Fruit fly (Drosophila melanogaster) whole organism, embryonic: ENCODE measurements around the gene jdp.

Source experiments
- CG10267 ChIP-seq: fragments of 200-800 bp; sonication (Bioruptor generic); optimal IDR thresholded peaks from 2 replicates; lab custom pipeline; 2018; ENCODE audit warnings: missing biosample characterization, mild to moderate bottlenecking, missing genetic modification characterization, moderate library complexity
- CG11696 ChIP-seq: fragments of 200-800 bp; sonication (Bioruptor generic); IDR thresholded peaks from 2 replicates; pipeline ENCODE4 v1.3.6; 2022; ENCODE audit warnings: missing biosample characterization, missing genetic modification characterization
- CG13296 ChIP-seq: fragments of 200-800 bp; sonication (Bioruptor generic); optimal IDR thresholded peaks from 3 replicates; lab custom pipeline; 2018; ENCODE audit warnings: missing biosample characterization, mild to moderate bottlenecking, missing genetic modification characterization
- CG14014 ChIP-seq: fragments of 200-800 bp; sonication (Bioruptor generic); IDR thresholded peaks from 2 replicates; pipeline ENCODE4 v1.3.6; 2022; ENCODE audit warnings: missing biosample characterization, missing genetic modification characterization
- CG14710 ChIP-seq: fragments of 200-800 bp; sonication (Bioruptor generic); optimal IDR thresholded peaks from 3 replicates; lab custom pipeline; 2019; ENCODE audit warnings: missing biosample characterization, mild to moderate bottlenecking, missing genetic modification characterization, moderate library complexity
- CG15479 ChIP-seq: fragments of 200-800 bp; sonication (Bioruptor generic); optimal IDR thresholded peaks from 3 replicates; lab custom pipeline; 2019; ENCODE audit warnings: missing biosample characterization, mild to moderate bottlenecking, missing genetic modification characterization, moderate library complexity
- CG1602 ChIP-seq: fragments of 200-800 bp; sonication (Bioruptor generic); optimal IDR thresholded peaks from 3 replicates; lab custom pipeline; 2016; ENCODE audit warnings: missing biosample characterization, missing genetic modification characterization
- CG16863 ChIP-seq: fragments of 200-800 bp; sonication (Bioruptor generic); optimal IDR thresholded peaks from 3 replicates; lab custom pipeline; 2016; ENCODE audit warnings: missing biosample characterization, missing genetic modification characterization
- CG17186 ChIP-seq: fragments of 200-800 bp; sonication (Bioruptor generic); optimal IDR thresholded peaks from 3 replicates; lab custom pipeline; 2017; ENCODE audit warnings: missing biosample characterization, missing genetic modification reagents, missing genetic modification characterization
- CG34224 ChIP-seq: fragments of 200-800 bp; sonication (Bioruptor generic); IDR thresholded peaks from 3 replicates; pipeline ENCODE4 v1.3.6; 2022; ENCODE audit warnings: missing biosample characterization, missing genetic modification characterization; ENCODE audit not compliant: partially characterized antibody
- CG43689 ChIP-seq: fragments of 200-800 bp; sonication (Bioruptor generic); IDR thresholded peaks from 2 replicates; pipeline ENCODE4 v1.3.6; 2022; ENCODE audit warnings: missing biosample characterization, missing genetic modification characterization
- CG4854 ChIP-seq: fragments of 200-800 bp; sonication (Bioruptor generic); optimal IDR thresholded peaks from 2 replicates; lab custom pipeline; 2016; ENCODE audit warnings: missing biosample characterization, missing genetic modification characterization, inconsistent platforms
- CG6175 ChIP-seq: fragments of 200-800 bp; sonication (Bioruptor generic); IDR thresholded peaks from 3 replicates; pipeline ENCODE4 v1.3.6; 2022; ENCODE audit warnings: missing biosample characterization, missing genetic modification characterization
- CG6813 ChIP-seq: fragments of 200-800 bp; sonication (Bioruptor generic); optimal IDR thresholded peaks from 2 replicates; lab custom pipeline; 2017; ENCODE audit warnings: missing biosample characterization, missing genetic modification characterization, mild to moderate bottlenecking, moderate library complexity, missing genetic modification reagents
- CG8290 ChIP-seq, 3 experiments: fragments of 200-800 bp; sonication (Bioruptor generic); optimal IDR thresholded peaks; 2 replicates each; lab custom pipeline; 2016 to 2019; ENCODE audit warnings: missing biosample characterization in 3 of 3, missing genetic modification characterization in 3 of 3, mild to moderate bottlenecking in 2 of 3, moderate library complexity in 1 of 3
- CTCF ChIP-seq: fragments of 200-800 bp; sonication (Bioruptor generic); optimal IDR thresholded peaks from 2 replicates; lab custom pipeline; 2017; ENCODE audit warnings: missing biosample characterization, mild to moderate bottlenecking, missing genetic modification characterization, moderate library complexity
- Chrac-16 ChIP-seq: fragments of 200-800 bp; sonication (Bioruptor generic); optimal IDR thresholded peaks from 3 replicates; lab custom pipeline; 2016; ENCODE audit warnings: missing biosample characterization, missing genetic modification characterization
- D19A ChIP-seq: fragments of 200-800 bp; optimal IDR thresholded peaks from 3 replicates; lab custom pipeline; 2019; ENCODE audit warnings: missing biosample characterization, mild to moderate bottlenecking, missing genetic modification characterization, moderate library complexity
- Dbx ChIP-seq: fragments of 200-800 bp; sonication (Bioruptor generic); IDR thresholded peaks from 3 replicates; pipeline ENCODE4 v1.3.6; 2022; ENCODE audit warnings: missing biosample characterization, missing genetic modification characterization
- Dek ChIP-seq: fragments of 200-800 bp; sonication (Bioruptor generic); optimal IDR thresholded peaks from 3 replicates; lab custom pipeline; 2019; ENCODE audit warnings: missing biosample characterization, mild to moderate bottlenecking, missing genetic modification characterization, moderate library complexity
- Elba2 ChIP-seq: fragments of 200-800 bp; sonication (Bioruptor generic); optimal IDR thresholded peaks from 3 replicates; lab custom pipeline; 2016; ENCODE audit warnings: missing biosample characterization, missing genetic modification characterization
- HHEX ChIP-seq: fragments of 200-800 bp; sonication (Bioruptor generic); optimal IDR thresholded peaks from 3 replicates; lab custom pipeline; 2017; ENCODE audit warnings: missing biosample characterization, mild to moderate bottlenecking, missing genetic modification characterization, missing genetic modification reagents
- Hsf ChIP-seq: fragments of 200-800 bp; sonication (Bioruptor generic); optimal IDR thresholded peaks from 3 replicates; lab custom pipeline; 2016; ENCODE audit warnings: missing biosample characterization, missing genetic modification characterization
- Kr ChIP-seq: fragments of 200-800 bp; sonication (Bioruptor generic); optimal IDR thresholded peaks from 2 replicates; lab custom pipeline; 2017; ENCODE audit warnings: missing biosample characterization, mild to moderate bottlenecking, missing genetic modification characterization
- MTF-1 ChIP-seq: fragments of 200-800 bp; sonication (Bioruptor generic); optimal IDR thresholded peaks from 2 replicates; lab custom pipeline; 2018; ENCODE audit warnings: missing biosample characterization, mild to moderate bottlenecking, missing genetic modification characterization, borderline replicate concordance
- NfI ChIP-seq: fragments of 200-800 bp; sonication (Bioruptor generic); optimal IDR thresholded peaks from 3 replicates; lab custom pipeline; 2018; ENCODE audit warnings: missing biosample characterization, mild to moderate bottlenecking, missing genetic modification characterization, moderate library complexity
- Opbp ChIP-seq: fragments of 200-800 bp; sonication (Bioruptor generic); IDR thresholded peaks from 3 replicates; pipeline ENCODE4 v1.3.6; 2022; ENCODE audit warnings: missing biosample characterization, missing genetic modification characterization; ENCODE audit not compliant: partially characterized antibody
- Spps ChIP-seq: fragments of 200-800 bp; sonication (Bioruptor generic); optimal IDR thresholded peaks from 2 replicates; lab custom pipeline; 2018; ENCODE audit warnings: missing biosample characterization, mild to moderate bottlenecking, missing genetic modification characterization
- bowl ChIP-seq: fragments of 200-800 bp; sonication (Bioruptor generic); IDR thresholded peaks from 2 replicates; pipeline ENCODE4 v1.3.6; 2022; ENCODE audit warnings: missing biosample characterization, missing genetic modification characterization
- bsh ChIP-seq, 2 experiments: fragments of 200-800 bp; sonication (Bioruptor generic); optimal IDR thresholded peaks; 2 replicates each; lab custom pipeline; 2017 to 2018; ENCODE audit warnings: mild to moderate bottlenecking in 2 of 2, missing biosample characterization in 2 of 2, missing genetic modification characterization in 2 of 2, moderate library complexity in 1 of 2
- gro ChIP-seq: fragments of 200-800 bp; sonication (Bioruptor generic); optimal IDR thresholded peaks from 2 replicates; lab custom pipeline; 2016; ENCODE audit warnings: missing biosample characterization, missing genetic modification characterization
- her ChIP-seq: fragments of 200-800 bp; sonication (Bioruptor generic); optimal IDR thresholded peaks from 2 replicates; lab custom pipeline; 2016; ENCODE audit warnings: missing biosample characterization, missing genetic modification characterization
- jing ChIP-seq: fragments of 200-800 bp; sonication (Bioruptor generic); optimal IDR thresholded peaks from 2 replicates; lab custom pipeline; 2018; ENCODE audit warnings: missing biosample characterization, mild to moderate bottlenecking, missing genetic modification characterization
- kay ChIP-seq: fragments of 200-800 bp; sonication (Bioruptor generic); optimal IDR thresholded peaks from 2 replicates; lab custom pipeline; 2016; ENCODE audit warnings: missing biosample characterization, missing genetic modification characterization
- lilli ChIP-seq: fragments of 200-800 bp; sonication (Bioruptor generic); optimal IDR thresholded peaks from 3 replicates; lab custom pipeline; 2016; ENCODE audit warnings: missing biosample characterization, missing genetic modification characterization
- pfk ChIP-seq: fragments of 200-800 bp; sonication (Bioruptor generic); optimal IDR thresholded peaks from 2 replicates; lab custom pipeline; 2018; ENCODE audit warnings: missing biosample characterization, mild to moderate bottlenecking, missing genetic modification characterization, moderate library complexity
- repo ChIP-seq: fragments of 200-800 bp; sonication (Bioruptor generic); optimal IDR thresholded peaks from 2 replicates; lab custom pipeline; 2016; ENCODE audit warnings: missing biosample characterization, missing genetic modification characterization
- run ChIP-seq: fragments of 200-800 bp; sonication (Bioruptor generic); optimal IDR thresholded peaks from 3 replicates; lab custom pipeline; 2018; ENCODE audit warnings: missing biosample characterization, mild to moderate bottlenecking, missing genetic modification characterization
- seq ChIP-seq: fragments of 200-800 bp; sonication (Bioruptor generic); IDR thresholded peaks from 2 replicates; pipeline ENCODE4 v1.3.6; 2022; ENCODE audit warnings: missing biosample characterization, missing genetic modification characterization
- sob ChIP-seq: fragments of 200-800 bp; sonication (Bioruptor generic); IDR thresholded peaks from 2 replicates; pipeline ENCODE4 v1.3.6; 2022; ENCODE audit warnings: missing biosample characterization, missing genetic modification characterization
- stwl ChIP-seq: fragments of 200-800 bp; sonication (Bioruptor generic); optimal IDR thresholded peaks from 3 replicates; lab custom pipeline; 2018; ENCODE audit warnings: missing biosample characterization, mild to moderate bottlenecking, missing genetic modification characterization, moderate library complexity
- tll ChIP-seq, 2 experiments: fragments of 200-800 bp in 1 of 2; fragments of >200 bp in 1 of 2; sonication (Bioruptor generic) in 1 of 2; optimal IDR thresholded peaks; 2 replicates each; lab custom pipeline; 2017 to 2019; ENCODE audit warnings: missing biosample characterization in 2 of 2, missing genetic modification characterization in 2 of 2, mild to moderate bottlenecking in 1 of 2, moderate library complexity in 1 of 2
- trem ChIP-seq: fragments of 200-800 bp; optimal IDR thresholded peaks from 3 replicates; lab custom pipeline; 2019; ENCODE audit warnings: missing biosample characterization, mild to moderate bottlenecking, missing genetic modification characterization, moderate library complexity
- wek ChIP-seq: fragments of 200-800 bp; sonication (Bioruptor generic); optimal IDR thresholded peaks from 3 replicates; lab custom pipeline; 2018; ENCODE audit warnings: missing biosample characterization, mild to moderate bottlenecking, missing genetic modification characterization, moderate library complexity
- zen ChIP-seq: fragments of 200-800 bp; sonication (Bioruptor generic); optimal IDR thresholded peaks from 3 replicates; lab custom pipeline; 2018; ENCODE audit warnings: missing biosample characterization, mild to moderate bottlenecking, missing genetic modification characterization, moderate library complexity

The jdp gene

dm6 chr3R:30467062-30467461 lies 59.8 kb downstream of the jdp start (continued):
- TF ChIP-seq Hsf (no peak), CG13296 (no peak), Chrac-16 (GFP tag; lab: Kevin White, UChicago) (no peak), zen (tag; lab: Kevin White, UChicago) (peak; percentile 91), lilli (no peak), stwl (tag; lab: Kevin White, UChicago) (peak; percentile 29), her (GFP tag; lab: Kevin White, UChicago) (no peak), CTCF (GFP tag; lab: Kevin White, UChicago) (peak; percentile 54), CG43689 (GFP tag; lab: Robert Waterston, UW) (no peak), repo (GFP tag; lab: Kevin White, UChicago) (no peak), CG15479 (GFP tag; lab: Kevin White, UChicago) (no peak), CG17186 (GFP tag; lab: Kevin White, UChicago) (no peak), Dek (no peak), MTF-1 (GFP tag; lab: Kevin White, UChicago) (no peak), CG6813 (GFP tag; lab: Kevin White, UChicago) (no peak), trem (tag; lab: Kevin White, UChicago) (peak; percentile 27), run (tag; lab: Kevin White, UChicago) (no peak), CG14710 (tag; lab: Kevin White, UChicago) (peak; percentile 1), wek (no peak), bsh (GFP tag; optimal IDR thresholded peaks at IDR 0.05; lab: Kevin White, UChicago) (no peak), gro (GFP tag; lab: Kevin White, UChicago) (no peak), sob (GFP tag; lab: Robert Waterston, UW) (no peak), CG6175 (GFP tag; lab: Robert Waterston, UW) (no peak), CG34224 (GFP tag; lab: Robert Waterston, UW) (no peak), tll (GFP tag; optimal IDR thresholded peaks at IDR 0.05; lab: Kevin White, UChicago) (peak in 1 of 2 experiments; percentile 36), kay (GFP tag; lab: Kevin White, UChicago) (no peak), HHEX (GFP tag; lab: Kevin White, UChicago) (no peak), CG1602 (GFP tag; lab: Kevin White, UChicago) (no peak), CG14014 (GFP tag; lab: Robert Waterston, UW) (no peak), CG16863 (GFP tag; lab: Kevin White, UChicago) (no peak), Kr (GFP tag; lab: Kevin White, UChicago) (no peak), Dbx (GFP tag; lab: Robert Waterston, UW) (no peak), seq (GFP tag; lab: Robert Waterston, UW) (no peak), CG8290 (GFP tag; optimal IDR thresholded peaks at IDR 0.05; lab: Kevin White, UChicago) (no peak), CG8290 (tag; optimal IDR thresholded peaks at IDR 0.05; lab: Kevin White, UChicago) (no peak), bowl (GFP tag; lab: Robert Waterston, UW) (no peak), Spps (no peak), jing (no peak), NfI (GFP tag; lab: Kevin White, UChicago) (no peak), Elba2 (GFP tag; lab: Kevin White, UChicago) (peak; percentile 72), pfk (no peak), CG11696 (GFP tag; lab: Robert Waterston, UW) (no peak), Opbp (GFP tag; lab: Robert Waterston, UW) (no peak), D19A (tag; lab: Kevin White, UChicago) (no peak), CG4854 (GFP tag; lab: Kevin White, UChicago) (no peak), CG10267 (no peak)
